Worm (Caenorhabditis elegans): ENCODE measurements around the gene gmps-1.

Gene gmps-1

DNA sequence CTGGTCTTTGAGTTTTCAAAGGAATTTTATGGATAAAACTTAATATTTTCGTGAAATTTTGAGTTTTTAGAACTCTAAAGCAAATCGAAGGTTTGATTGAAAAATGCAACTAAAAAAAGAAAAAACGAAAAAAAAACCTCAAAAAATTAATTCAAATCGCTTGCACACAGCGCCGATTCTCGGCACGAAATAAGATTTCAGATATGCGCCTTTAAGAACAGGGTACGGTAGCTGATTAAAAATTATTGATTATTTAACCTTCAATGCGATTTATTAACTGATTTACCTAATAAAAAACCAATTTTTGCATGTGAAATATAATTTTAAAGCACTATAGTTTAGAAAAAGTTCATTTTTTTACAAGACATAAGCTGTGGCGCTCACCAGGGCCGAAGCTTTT lies 15.6 kb downstream of the gmps-1 start (continued):
- TF ChIP-seq Y79H2A.3 (GFP tag; conservative IDR thresholded peaks at IDR 0.05) (no peak), ztf-25 (GFP tag; IDR thresholded peaks at IDR 0.05) (no peak), lin-54 (GFP tag; optimal IDR thresholded peaks at IDR 0.05) (peak; percentile 21), pbrm-1 (GFP tag; IDR thresholded peaks at IDR 0.05) (no peak), ztf-26 (tag; optimal IDR thresholded peaks at IDR 0.05) (no peak), madf-6 (GFP tag; IDR thresholded peaks at IDR 0.05) (peak; percentile 92), nhr-90 (tag; optimal IDR thresholded peaks at IDR 0.05) (no peak), athp-1 (tag; optimal IDR thresholded peaks at IDR 0.05) (no peak), hmg-20 (GFP tag; IDR thresholded peaks at IDR 0.05) (no peak), nfyb-1 (GFP tag; IDR thresholded peaks at IDR 0.05) (no peak), nhr-80 (tag; optimal IDR thresholded peaks at IDR 0.05) (no peak), lag-1 (GFP tag; IDR thresholded peaks at IDR 0.05) (no peak), lir-1 (GFP tag; conservative IDR thresholded peaks at IDR 0.05) (no peak)

DNA sequence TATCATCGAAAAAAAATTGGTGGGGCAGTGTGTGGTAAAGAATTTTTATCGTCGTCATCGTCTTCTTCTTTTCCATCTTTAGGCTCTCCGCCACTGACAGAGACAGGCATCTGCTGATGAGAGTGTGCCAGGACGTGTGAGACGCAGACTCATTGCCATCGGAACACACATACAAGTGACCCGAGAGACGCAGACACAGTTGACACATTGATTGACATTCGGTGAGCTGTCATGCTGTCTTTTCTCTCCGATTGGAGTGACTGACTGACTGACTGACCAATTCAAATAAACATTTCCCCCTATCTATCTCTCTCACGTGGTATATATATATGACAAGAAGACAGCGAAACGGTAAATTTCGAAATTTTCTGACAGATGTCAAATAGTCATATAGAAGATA lies 17.4 kb downstream of the gmps-1 start:
- TF ChIP-seq nhr-120 (GFP tag; IDR thresholded peaks at IDR 0.05) (no peak), akir-1 (GFP tag; optimal IDR thresholded peaks at IDR 0.05) (no peak), nfya-2 (GFP tag; IDR thresholded peaks at IDR 0.05) (no peak), let-607 (tag; optimal IDR thresholded peaks at IDR 0.05) (peak; percentile 95 to 96), egl-18 (GFP tag; IDR thresholded peaks at IDR 0.05) (no peak), B0019.2 (GFP tag; conservative IDR thresholded peaks at IDR 0.05) (no peak), F49E8.2 (tag; optimal IDR thresholded peaks at IDR 0.05; ENCODE audit: insufficient read depth) (no peak), zfh-2 (GFP tag; conservative IDR thresholded peaks at IDR 0.05) (no peak), sdz-38 (tag; optimal IDR thresholded peaks at IDR 0.05) (no peak), cebp-2 (GFP tag; IDR thresholded peaks at IDR 0.05) (no peak), lin-35 (GFP tag; optimal IDR thresholded peaks at IDR 0.05) (no peak), F52B5.7 (tag; optimal IDR thresholded peaks at IDR 0.05) (no peak), C17E4.6 (GFP tag; IDR thresholded peaks at IDR 0.05) (no peak), lsy-27 (tag; optimal IDR thresholded peaks at IDR 0.05; ENCODE audit: borderline replicate concordance, insufficient read depth) (no peak), nhr-80 (tag; optimal IDR thresholded peaks at IDR 0.05) (peak; percentile 97), pbrm-1 (GFP tag; IDR thresholded peaks at IDR 0.05) (no peak), ceh-91 (GFP tag; IDR thresholded peaks at IDR 0.05) (no peak), egl-44 (GFP tag; IDR thresholded peaks at IDR 0.05) (peak; percentile 74), athp-1 (tag; optimal IDR thresholded peaks at IDR 0.05) (peak; percentile 48), F33H1.4 (GFP tag; IDR thresholded peaks at IDR 0.05) (peak; percentile 14; the same call in 1 of the 2 replicates), Y53G8AR.9 (GFP tag; conservative IDR thresholded peaks at IDR 0.05) (peak; percentile 78; the same call in 1 of the 2 replicates), F10E7.11 (tag; optimal IDR thresholded peaks at IDR 0.05) (no peak), nhr-27 (tag; optimal IDR thresholded peaks at IDR 0.05) (no peak), F57C9.4 (tag; optimal IDR thresholded peaks at IDR 0.05) (no peak), bed-1 (GFP tag; IDR thresholded peaks at IDR 0.05) (no peak), Y53F4B.3 (GFP tag; IDR thresholded peaks at IDR 0.05) (no peak), ztf-3 (GFP tag; optimal IDR thresholded peaks at IDR 0.05) (peak; percentile 63), T26A5.8 (tag; optimal IDR thresholded peaks at IDR 0.05) (no peak), die-1 (tag; optimal IDR thresholded peaks at IDR 0.05) (peak; percentile 46), lsl-1 (GFP tag; optimal IDR thresholded peaks at IDR 0.05) (no peak), ceh-40 (GFP tag; IDR thresholded peaks at IDR 0.05) (0 out of 2 replicates have a peak, but pooled peaks have one; percentile 12), sptf-2 (GFP tag; optimal IDR thresholded peaks at IDR 0.05) (no peak), ztf-25 (GFP tag; IDR thresholded peaks at IDR 0.05) (no peak), ZK185.1 (tag; optimal IDR thresholded peaks at IDR 0.05; ENCODE audit: poor library complexity, severe bottlenecking) (no peak), aptf-3 (GFP tag; IDR thresholded peaks at IDR 0.05) (no peak), lin-26 (GFP tag; IDR thresholded peaks at IDR 0.05) (no peak), lir-1 (GFP tag; conservative IDR thresholded peaks at IDR 0.05) (peak; percentile 59), Y56A3A.18 (GFP tag; IDR thresholded peaks at IDR 0.05) (peak; percentile 53; the same call in 1 of the 2 replicates), tbx-9 (tag; optimal IDR thresholded peaks at IDR 0.05; ENCODE audit: borderline replicate concordance) (no peak)
